Worm (Caenorhabditis elegans): ENCODE results near the gene C31H1.1.

- TF ChIP-seq zag-1 (tag; optimal IDR thresholded peaks at IDR 0.05): no peak
- no peak for TF ChIP-seq nhr-11 (tag; optimal IDR thresholded peaks at IDR 0.05)
- TF ChIP-seq ceh-28 (tag; optimal IDR thresholded peaks at IDR 0.05): no peak
- TF ChIP-seq nhr-28 (tag; optimal IDR thresholded peaks at IDR 0.05): no peak
- no peak for TF ChIP-seq jun-1 (tag; optimal IDR thresholded peaks at IDR 0.05)
- TF ChIP-seq ztf-11 (tag; optimal IDR thresholded peaks at IDR 0.05): no peak
- TF ChIP-seq skn-1 (tag; optimal IDR thresholded peaks at IDR 0.05): no peak
- TF ChIP-seq pha-4 (tag; optimal IDR thresholded peaks at IDR 0.05): no peak
- TF ChIP-seq elt-2 (tag; optimal IDR thresholded peaks at IDR 0.05): no peak
- TF ChIP-seq snpc-4 (tag; optimal IDR thresholded peaks at IDR 0.05): no peak
- no peak for TF ChIP-seq R02D3.7 (tag; optimal IDR thresholded peaks at IDR 0.05)
- TF ChIP-seq nfya-1 (tag; optimal IDR thresholded peaks at IDR 0.05; ENCODE audit: insufficient read depth): no peak
- no peak for TF ChIP-seq pqm-1 (tag; optimal IDR thresholded peaks at IDR 0.05)
- no peak for TF ChIP-seq unc-62 (GFP tag; optimal IDR thresholded peaks at IDR 0.05)
Measured at ce11 chrIV:5832801-5833200, 35.5 kb downstream of the C31H1.1 start.
